Worm (Caenorhabditis elegans) whole organism, L1 larva: ENCODE results near the gene rbm-42.

ENCODE experiments used
- C04F5.9 ChIP-seq: sonication (generic microtip); optimal IDR thresholded peaks from 2 replicates; lab custom pipeline; 2016; ENCODE audit warnings: missing genetic modification characterization, missing compliant biosample characterization
- C16A3.4 ChIP-seq: fragments of 150-350 bp; optimal IDR thresholded peaks from 2 replicates; lab custom pipeline; 2014; ENCODE audit warnings: missing biosample characterization, missing genetic modification characterization
- F16B12.6 ChIP-seq: fragments of 150-350 bp; optimal IDR thresholded peaks from 2 replicates; lab custom pipeline; 2014; ENCODE audit warnings: missing biosample characterization, missing genetic modification characterization
- aha-1 ChIP-seq: fragments of 150-350 bp; optimal IDR thresholded peaks from 2 replicates; lab custom pipeline; 2014; ENCODE audit warnings: missing biosample characterization, missing genetic modification characterization
- alr-1 ChIP-seq: fragments of 200-800 bp; sonication (Bioruptor generic); optimal IDR thresholded peaks from 2 replicates; lab custom pipeline; 2018; ENCODE audit warnings: borderline replicate concordance, mild to moderate bottlenecking, missing genetic modification characterization, missing compliant biosample characterization
- aly-2 ChIP-seq: fragments of 150-350 bp; optimal IDR thresholded peaks from 2 replicates; lab custom pipeline; 2014; ENCODE audit warnings: missing biosample characterization, missing genetic modification characterization
- blmp-1 ChIP-seq: fragments of 150-350 bp; optimal IDR thresholded peaks from 2 replicates; lab custom pipeline; 2014; ENCODE audit warnings: missing biosample characterization, missing genetic modification characterization
- ceh-63 ChIP-seq: fragments of 200-800 bp; sonication (Bioruptor generic); optimal IDR thresholded peaks from 2 replicates; lab custom pipeline; 2018; ENCODE audit warnings: mild to moderate bottlenecking, missing genetic modification characterization, missing compliant biosample characterization
- ceh-8 ChIP-seq: fragments of 200-800 bp; sonication (Bioruptor generic); optimal IDR thresholded peaks from 2 replicates; lab custom pipeline; 2018; ENCODE audit warnings: mild to moderate bottlenecking, missing genetic modification characterization, moderate library complexity, missing compliant biosample characterization
- ceh-82 ChIP-seq, 3 experiments: fragments of 150-350 bp in 1 of 3; sonication (generic microtip) in 2 of 3; optimal IDR thresholded peaks; 2 replicates each; lab custom pipeline; 2014 to 2017; ENCODE audit warnings: missing biosample characterization in 3 of 3, missing genetic modification characterization in 3 of 3
- ces-1 ChIP-seq: fragments of 150-350 bp; optimal IDR thresholded peaks from 2 replicates; lab custom pipeline; 2014; ENCODE audit warnings: missing biosample characterization, missing genetic modification reagents, missing genetic modification characterization
- dsc-1 ChIP-seq: sonication (generic microtip); optimal IDR thresholded peaks from 2 replicates; lab custom pipeline; 2016; ENCODE audit warnings: mild to moderate bottlenecking, missing genetic modification characterization, missing compliant biosample characterization
- efl-3 ChIP-seq: fragments of 200-800 bp; sonication (Bioruptor generic); optimal IDR thresholded peaks from 2 replicates; lab custom pipeline; 2018; ENCODE audit warnings: mild to moderate bottlenecking, missing genetic modification characterization, missing compliant biosample characterization
- egl-13 ChIP-seq: sonication (generic microtip); optimal IDR thresholded peaks from 2 replicates; lab custom pipeline; 2016; ENCODE audit warnings: missing genotype, missing genetic modification reagents, missing genetic modification characterization, missing compliant biosample characterization
- egl-27 ChIP-seq, 2 experiments: fragments of 150-350 bp in 1 of 2; sonication (generic microtip); optimal IDR thresholded peaks; 3 replicates each; lab custom pipeline; 2017 to 2018; ENCODE audit warnings: missing biosample characterization in 2 of 2, missing genetic modification characterization in 2 of 2, missing genetic modification reagents in 2 of 2
- fkh-4 ChIP-seq: sonication (generic microtip); optimal IDR thresholded peaks from 2 replicates; lab custom pipeline; 2016; ENCODE audit warnings: missing compliant biosample characterization, missing genetic modification characterization, borderline replicate concordance
- fkh-8 ChIP-seq: sonication (generic microtip); optimal IDR thresholded peaks from 2 replicates; lab custom pipeline; 2016; ENCODE audit warnings: mild to moderate bottlenecking, missing genetic modification characterization, missing compliant biosample characterization
- hlh-17 ChIP-seq: fragments of 200-800 bp; sonication (Bioruptor generic); optimal IDR thresholded peaks from 2 replicates; lab custom pipeline; 2018; ENCODE audit warnings: missing genetic modification characterization, mild to moderate bottlenecking, missing compliant biosample characterization, moderate library complexity, borderline replicate concordance
- hlh-4 ChIP-seq: sonication (generic microtip); optimal IDR thresholded peaks from 2 replicates; lab custom pipeline; 2016; ENCODE audit warnings: mild to moderate bottlenecking, missing genetic modification characterization, missing compliant biosample characterization
- irx-1 ChIP-seq: sonication (generic microtip); optimal IDR thresholded peaks from 2 replicates; lab custom pipeline; 2016; ENCODE audit warnings: missing genetic modification characterization, missing compliant biosample characterization
- jun-1 ChIP-seq: fragments of 150-350 bp; optimal IDR thresholded peaks from 2 replicates; lab custom pipeline; 2014; ENCODE audit warnings: missing biosample characterization, missing genetic modification reagents, missing genetic modification characterization
- lin-14 ChIP-seq: fragments of 200-800 bp; sonication (Bioruptor generic); optimal IDR thresholded peaks from 2 replicates; lab custom pipeline; 2018; ENCODE audit warnings: mild to moderate bottlenecking, missing genetic modification characterization, moderate library complexity, missing compliant biosample characterization
- mef-2 ChIP-seq: fragments of 150-350 bp; optimal IDR thresholded peaks from 2 replicates; lab custom pipeline; 2014; ENCODE audit warnings: missing biosample characterization, missing genetic modification characterization
- mep-1 ChIP-seq: fragments of 150-350 bp; optimal IDR thresholded peaks from 2 replicates; lab custom pipeline; 2014; ENCODE audit warnings: missing biosample characterization, missing genetic modification characterization
- nhr-11 ChIP-seq: fragments of 150-350 bp; optimal IDR thresholded peaks from 2 replicates; lab custom pipeline; 2014; ENCODE audit warnings: missing biosample characterization, missing genetic modification characterization
- nhr-12 ChIP-seq: sonication (generic microtip); optimal IDR thresholded peaks from 2 replicates; lab custom pipeline; 2017; ENCODE audit warnings: missing biosample characterization, missing genetic modification characterization
- nhr-20 ChIP-seq: sonication (generic microtip); optimal IDR thresholded peaks from 2 replicates; lab custom pipeline; 2016; ENCODE audit warnings: mild to moderate bottlenecking, missing genetic modification characterization, missing compliant biosample characterization
- nhr-237 ChIP-seq: fragments of 150-350 bp; optimal IDR thresholded peaks from 2 replicates; lab custom pipeline; 2014; ENCODE audit warnings: missing biosample characterization, missing genetic modification characterization
- nhr-47 ChIP-seq: sonication (generic microtip); optimal IDR thresholded peaks from 2 replicates; lab custom pipeline; 2016; ENCODE audit warnings: mild to moderate bottlenecking, missing genetic modification characterization, moderate library complexity, missing compliant biosample characterization
- nhr-84 ChIP-seq: sonication (generic microtip); optimal IDR thresholded peaks from 2 replicates; lab custom pipeline; 2017; ENCODE audit warnings: missing biosample characterization, missing genetic modification characterization
- pax-3 ChIP-seq: fragments of 200-800 bp; sonication (Bioruptor generic); optimal IDR thresholded peaks from 2 replicates; lab custom pipeline; 2018; ENCODE audit warnings: mild to moderate bottlenecking, missing genetic modification characterization, moderate library complexity, missing compliant biosample characterization
- pqm-1 ChIP-seq: sonication (generic microtip); optimal IDR thresholded peaks from 3 replicates; lab custom pipeline; 2017; ENCODE audit warnings: missing biosample characterization, missing genetic modification characterization
- rnt-1 ChIP-seq: sonication (generic microtip); optimal IDR thresholded peaks from 2 replicates; lab custom pipeline; 2016; ENCODE audit warnings: mild to moderate bottlenecking, missing genetic modification characterization, moderate library complexity, missing compliant biosample characterization
- skn-1 ChIP-seq: fragments of 150-350 bp; optimal IDR thresholded peaks from 2 replicates; lab custom pipeline; 2014; ENCODE audit warnings: missing biosample characterization, missing genetic modification characterization
- sox-4 ChIP-seq: sonication (generic microtip); optimal IDR thresholded peaks from 2 replicates; lab custom pipeline; 2016; ENCODE audit warnings: missing genetic modification characterization, missing compliant biosample characterization
- sptf-1 ChIP-seq: fragments of 150-350 bp; optimal IDR thresholded peaks from 2 replicates; lab custom pipeline; 2014; ENCODE audit warnings: missing biosample characterization, missing genetic modification characterization
- sup-37 ChIP-seq: fragments of 200-800 bp; sonication (Bioruptor generic); optimal IDR thresholded peaks from 2 replicates; lab custom pipeline; 2018; ENCODE audit warnings: mild to moderate bottlenecking, missing genetic modification characterization, missing compliant biosample characterization
- tlp-1 ChIP-seq: fragments of 150-350 bp; optimal IDR thresholded peaks from 2 replicates; lab custom pipeline; 2014; ENCODE audit warnings: missing biosample characterization, missing genetic modification characterization
- unc-130 ChIP-seq: fragments of 150-350 bp; optimal IDR thresholded peaks from 2 replicates; lab custom pipeline; 2017; ENCODE audit warnings: missing biosample characterization, missing genetic modification characterization, inconsistent platforms
- unc-30 ChIP-seq: sonication (generic microtip); optimal IDR thresholded peaks from 2 replicates; lab custom pipeline; 2017; ENCODE audit warnings: missing biosample characterization, missing genetic modification characterization
- unc-62 ChIP-seq: fragments of 150-350 bp; optimal IDR thresholded peaks from 2 replicates; lab custom pipeline; 2014; ENCODE audit warnings: missing biosample characterization, missing genetic modification reagents, missing genetic modification characterization
- unc-86 ChIP-seq: sonication (generic microtip); optimal IDR thresholded peaks from 2 replicates; lab custom pipeline; 2016; ENCODE audit warnings: missing genetic modification characterization, missing compliant biosample characterization
- vab-15 ChIP-seq: sonication (generic microtip); optimal IDR thresholded peaks from 2 replicates; lab custom pipeline; 2017; ENCODE audit warnings: missing genotype, mild to moderate bottlenecking, missing genetic modification characterization, missing compliant biosample characterization
- zip-4 ChIP-seq: fragments of 200-800 bp; sonication (Bioruptor generic); optimal IDR thresholded peaks from 2 replicates; lab custom pipeline; 2018; ENCODE audit warnings: mild to moderate bottlenecking, missing genetic modification characterization, moderate library complexity, missing compliant biosample characterization
- ztf-11 ChIP-seq, 2 experiments: sonication (generic microtip); optimal IDR thresholded peaks; 2 replicates each; lab custom pipeline; 2016 to 2017; ENCODE audit warnings: missing genetic modification characterization in 2 of 2, missing biosample characterization in 1 of 2, missing compliant biosample characterization in 1 of 2
- ztf-4 ChIP-seq: fragments of 150-350 bp; optimal IDR thresholded peaks from 2 replicates; lab custom pipeline; 2014; ENCODE audit warnings: missing biosample characterization, missing genetic modification characterization

rbm-42 gene

DNA sequence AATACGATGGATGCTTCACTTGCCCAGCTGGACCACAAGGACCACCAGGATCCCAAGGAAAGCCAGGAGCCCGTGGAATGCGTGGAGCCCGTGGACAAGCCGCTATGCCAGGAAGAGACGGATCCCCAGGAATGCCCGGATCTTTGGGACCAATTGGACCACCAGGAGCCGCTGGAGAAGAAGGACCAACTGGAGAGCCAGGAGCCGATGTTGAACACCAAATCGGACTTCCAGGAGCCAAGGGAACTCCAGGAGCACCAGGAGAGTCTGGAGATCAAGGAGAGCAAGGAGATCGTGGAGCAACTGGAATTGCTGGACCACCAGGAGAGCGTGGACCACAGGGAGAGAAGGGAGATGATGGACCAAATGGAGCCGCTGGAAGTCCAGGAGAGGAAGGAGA is 45.1 kb downstream of the rbm-42 start (continued):
- no peak for TF ChIP-seq ztf-11 (tag; optimal IDR thresholded peaks at IDR 0.05; lab: Kevin White, UChicago)

DNA sequence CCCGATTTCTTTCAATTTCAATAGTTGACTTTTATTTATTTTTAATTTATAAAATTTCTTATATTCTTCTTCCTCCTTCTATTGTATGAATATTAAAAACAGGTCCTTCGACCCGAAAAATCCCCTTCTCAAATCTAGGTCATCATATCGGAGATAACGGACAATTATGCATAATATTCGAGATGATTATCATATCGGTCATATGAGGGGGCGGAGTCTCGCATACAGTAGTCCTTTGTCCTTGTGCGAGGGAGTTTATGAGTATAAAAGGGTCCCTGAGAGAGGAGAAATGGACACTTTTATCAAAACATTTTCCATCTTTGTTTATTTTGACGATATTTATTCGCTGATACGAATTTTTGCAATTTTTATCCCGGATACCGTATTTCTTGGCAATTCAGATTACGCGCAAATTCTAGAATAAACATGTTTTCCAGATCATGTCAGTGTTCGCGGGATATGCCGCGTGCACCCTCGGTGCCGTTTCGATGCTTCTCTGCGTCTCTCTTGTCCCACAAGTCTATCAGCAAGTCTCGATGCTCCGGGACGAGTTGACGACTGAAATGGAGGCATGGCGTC is 46.0 kb downstream of the rbm-42 start, which contains the start of gene dpy-17:
TSS of gene dpy-17 (plus strand) at position 438 of the 579 bp plus-strand sequence.
- TF ChIP-seq nhr-237 (tag; lab: Kevin White, UChicago): no peak
- no peak for TF ChIP-seq vab-15 (tag; lab: Kevin White, UChicago)
- no peak for TF ChIP-seq tlp-1
- TF ChIP-seq unc-62 (GFP tag; lab: Kevin White, UChicago): no peak
- no peak for TF ChIP-seq zip-4 (GFP tag; lab: Kevin White, UChicago)
- no peak for TF ChIP-seq hlh-17 (GFP tag; lab: Kevin White, UChicago)
- no peak for TF ChIP-seq aha-1

DNA sequence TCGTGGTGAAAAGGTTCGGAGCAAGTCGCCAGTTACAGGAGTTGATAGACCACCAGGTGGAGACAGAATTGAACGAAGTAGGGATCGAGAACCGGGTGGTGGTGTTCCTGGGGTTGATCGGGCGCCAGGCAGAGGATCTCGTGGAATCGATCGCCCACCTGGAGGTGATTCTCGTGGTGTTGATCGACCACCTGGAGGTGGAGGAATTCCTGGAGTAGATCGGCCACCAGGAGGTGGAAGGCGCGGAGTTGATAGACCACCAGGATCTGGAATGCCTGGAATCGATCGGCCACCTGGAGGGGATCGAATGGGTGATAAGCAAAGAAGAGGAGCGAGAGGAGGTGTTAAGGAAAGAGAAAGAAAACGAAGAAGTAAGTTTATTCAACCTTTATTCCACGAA is 47.5 kb downstream of the rbm-42 start:
- TF ChIP-seq fkh-8 (tag; lab: Kevin White, UChicago) (no peak), unc-130 (tag; lab: Kevin White, UChicago) (no peak), C04F5.9 (tag; lab: Kevin White, UChicago) (no peak), nhr-237 (tag; lab: Kevin White, UChicago) (no peak), irx-1 (no peak), dsc-1 (tag; lab: Kevin White, UChicago) (no peak), nhr-84 (tag; lab: Kevin White, UChicago) (no peak)

DNA sequence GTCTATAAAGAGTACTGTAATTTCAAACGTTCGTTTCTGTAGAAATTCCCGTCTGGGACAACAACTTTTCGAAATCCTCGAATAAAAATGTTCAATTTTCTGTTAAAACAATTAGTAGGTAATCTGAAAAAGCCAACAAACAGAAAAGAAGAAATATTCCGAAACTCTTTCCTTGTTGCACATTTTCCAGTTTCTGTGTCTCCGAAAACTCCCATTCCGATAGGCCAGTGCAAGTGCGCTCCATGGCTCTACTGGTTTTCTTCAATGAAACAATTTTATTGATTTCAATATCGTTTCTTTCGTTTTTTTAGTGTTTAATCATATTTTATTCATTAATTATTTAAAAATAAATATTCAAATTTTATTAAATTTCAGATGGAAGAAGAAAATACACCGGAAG is 50.4 kb downstream of the rbm-42 start, which contains the start of gene F54D8.6:
TSS of gene F54D8.6 (plus strand) at position 370 of the 400 bp plus-strand sequence.
- TF ChIP-seq jun-1 (no peak), F16B12.6 (tag; lab: Kevin White, UChicago) (peak; percentile 37), pqm-1 (tag; lab: Kevin White, UChicago) (no peak), sptf-1 (tag; lab: Kevin White, UChicago) (no peak), egl-27 (tag; optimal IDR thresholded peaks at IDR 0.05; lab: Kevin White, UChicago) (no peak), rnt-1 (tag; lab: Kevin White, UChicago) (peak; percentile 82), ceh-8 (GFP tag; lab: Kevin White, UChicago) (no peak), egl-13 (no peak), aly-2 (tag; lab: Kevin White, UChicago) (no peak), unc-30 (tag; lab: Kevin White, UChicago) (no peak), nhr-12 (tag; lab: Kevin White, UChicago) (no peak), nhr-47 (tag; lab: Kevin White, UChicago) (peak; percentile 37), efl-3 (GFP tag; lab: Kevin White, UChicago) (no peak), ces-1 (no peak), pax-3 (peak; percentile 32), sox-4 (no peak), skn-1 (tag; lab: Kevin White, UChicago) (peak; percentile 74), ceh-82 (tag; optimal IDR thresholded peaks at IDR 0.05; lab: Kevin White, UChicago) (peak; percentile 13 to 49 (median 39)), sup-37 (no peak), lin-14 (peak; percentile 56), dsc-1 (tag; lab: Kevin White, UChicago) (no peak), unc-86 (tag; lab: Kevin White, UChicago) (no peak), ceh-63 (GFP tag; lab: Kevin White, UChicago) (no peak), fkh-8 (tag; lab: Kevin White, UChicago) (peak; percentile 26), vab-15 (tag; lab: Kevin White, UChicago) (no peak), irx-1 (no peak), alr-1 (tag; lab: Kevin White, UChicago) (no peak), fkh-4 (tag; lab: Kevin White, UChicago) (no peak), mef-2 (no peak), nhr-11 (tag; lab: Kevin White, UChicago) (no peak), nhr-237 (tag; lab: Kevin White, UChicago) (no peak), mep-1 (tag; lab: Kevin White, UChicago) (peak; percentile 67), nhr-20 (peak; percentile 47), C16A3.4 (tag; lab: Kevin White, UChicago) (peak; percentile 77), hlh-4 (tag; lab: Kevin White, UChicago) (no peak), ztf-4 (tag; lab: Kevin White, UChicago) (no peak), unc-62 (GFP tag; lab: Kevin White, UChicago) (no peak), blmp-1 (tag; lab: Kevin White, UChicago) (peak; percentile 43)
